Worm (Caenorhabditis elegans) whole organism, young adult: ENCODE measurements around the gene C39E6.2.

Experiments used
- B0019.2 ChIP-seq: fragments of 200-800 bp; sonication (Bioruptor generic); conservative IDR thresholded peaks from 2 replicates; pipeline ENCODE4 v1.3.6; 2022; ENCODE audit warnings: missing genetic modification reagents, missing genetic modification characterization, missing compliant biosample characterization
- B0261.1 ChIP-seq: sonication (generic microtip); optimal IDR thresholded peaks from 2 replicates; lab custom pipeline; 2016; ENCODE audit warnings: mild to moderate bottlenecking, missing genetic modification characterization, moderate library complexity, missing compliant biosample characterization
- C17E4.6 ChIP-seq: fragments of 200-800 bp; sonication (Bioruptor generic); IDR thresholded peaks from 2 replicates; pipeline ENCODE4 v1.3.6; 2022; ENCODE audit warnings: missing genetic modification reagents, missing genetic modification characterization, missing compliant biosample characterization
- F10E7.11 ChIP-seq: sonication (generic microtip); optimal IDR thresholded peaks from 2 replicates; lab custom pipeline; 2017; ENCODE audit warnings: mild to moderate bottlenecking, missing genetic modification characterization, moderate library complexity, missing compliant biosample characterization
- F22D6.2 ChIP-seq: sonication (generic microtip); optimal IDR thresholded peaks from 2 replicates; lab custom pipeline; 2016; ENCODE audit warnings: mild to moderate bottlenecking, missing genetic modification characterization, missing compliant biosample characterization
- K11D2.4 ChIP-seq: fragments of 200-800 bp; sonication (Bioruptor generic); IDR thresholded peaks from 2 replicates; pipeline ENCODE4 v1.3.6; 2022; ENCODE audit warnings: missing genetic modification reagents, missing genetic modification characterization, missing compliant biosample characterization
- T07F8.4 ChIP-seq: sonication (generic microtip); optimal IDR thresholded peaks from 2 replicates; lab custom pipeline; 2016; ENCODE audit warnings: mild to moderate bottlenecking, missing genetic modification characterization, moderate library complexity, missing compliant biosample characterization
- Y53F4B.3 ChIP-seq: fragments of 200-800 bp; sonication (Bioruptor generic); IDR thresholded peaks from 2 replicates; pipeline ENCODE4 v1.3.6; 2022; ENCODE audit warnings: missing genetic modification reagents, missing genetic modification characterization, missing compliant biosample characterization
- Y53G8AR.9 ChIP-seq: fragments of 200-800 bp; sonication (Bioruptor generic); conservative IDR thresholded peaks from 2 replicates; pipeline ENCODE4 v1.3.6; 2022; ENCODE audit warnings: missing genetic modification reagents, missing genetic modification characterization, missing compliant biosample characterization
- attf-5 ChIP-seq: fragments of 200-800 bp; sonication (Bioruptor generic); optimal IDR thresholded peaks from 2 replicates; lab custom pipeline; 2018; ENCODE audit warnings: mild to moderate bottlenecking, missing genetic modification characterization, missing compliant biosample characterization
- attf-6 ChIP-seq: fragments of 200-800 bp; sonication (Bioruptor generic); IDR thresholded peaks from 2 replicates; pipeline ENCODE4 v1.3.6; 2022; ENCODE audit warnings: missing genetic modification reagents, missing genetic modification characterization, missing compliant biosample characterization
- ccch-3 ChIP-seq: fragments of 200-800 bp; sonication (Bioruptor generic); optimal IDR thresholded peaks from 2 replicates; lab custom pipeline; 2018; ENCODE audit warnings: mild to moderate bottlenecking, missing genetic modification characterization, missing compliant biosample characterization
- ceh-100 ChIP-seq: fragments of 200-800 bp; sonication (Bioruptor generic); IDR thresholded peaks from 2 replicates; pipeline ENCODE4 v1.3.6; 2022; ENCODE audit warnings: missing genetic modification reagents, missing genetic modification characterization, missing compliant biosample characterization
- ceh-58 ChIP-seq: fragments of 200-800 bp; sonication (Bioruptor generic); IDR thresholded peaks from 2 replicates; pipeline ENCODE4 v1.3.6; 2022; ENCODE audit warnings: missing genetic modification characterization, missing compliant biosample characterization
- chd-7 ChIP-seq: sonication (generic microtip); optimal IDR thresholded peaks from 2 replicates; lab custom pipeline; 2016; ENCODE audit warnings: mild to moderate bottlenecking, missing genetic modification characterization, moderate library complexity, missing compliant biosample characterization
- die-1 ChIP-seq: sonication (generic microtip); optimal IDR thresholded peaks from 2 replicates; lab custom pipeline; 2016; ENCODE audit warnings: missing genotype, mild to moderate bottlenecking, missing genetic modification characterization, missing compliant biosample characterization
- dox-1 ChIP-seq: fragments of 200-800 bp; sonication (Bioruptor generic); IDR thresholded peaks from 2 replicates; pipeline ENCODE4 v1.3.6; 2022; ENCODE audit warnings: missing genetic modification reagents, missing genetic modification characterization, missing compliant biosample characterization
- egl-18 ChIP-seq: fragments of 200-800 bp; sonication (Bioruptor generic); IDR thresholded peaks from 2 replicates; pipeline ENCODE4 v1.3.6; 2022; ENCODE audit warnings: missing genetic modification reagents, missing genetic modification characterization, missing compliant biosample characterization
- ekl-4 ChIP-seq: fragments of 200-800 bp; sonication (Bioruptor generic); IDR thresholded peaks from 2 replicates; pipeline ENCODE4 v1.3.6; 2022; ENCODE audit warnings: missing genetic modification reagents, missing genetic modification characterization, missing compliant biosample characterization
- hmg-20 ChIP-seq: fragments of 200-800 bp; sonication (Bioruptor generic); IDR thresholded peaks from 2 replicates; pipeline ENCODE4 v1.3.6; 2022; ENCODE audit warnings: missing genetic modification reagents, missing genetic modification characterization, missing compliant biosample characterization
- lag-1 ChIP-seq: fragments of 200-800 bp; sonication (Bioruptor generic); IDR thresholded peaks from 2 replicates; pipeline ENCODE4 v1.3.6; 2022; ENCODE audit warnings: missing genetic modification reagents, missing genetic modification characterization, missing compliant biosample characterization
- lin-35 ChIP-seq, 3 experiments: fragments of 150-350 bp in 2 of 3; sonication (generic microtip) in 1 of 3; optimal IDR thresholded peaks; 2 replicates each; lab custom pipeline; 2014 to 2018; ENCODE audit warnings: missing biosample characterization in 3 of 3, missing genetic modification characterization in 3 of 3, missing genetic modification reagents in 3 of 3
- lin-40 ChIP-seq: sonication (generic microtip); optimal IDR thresholded peaks from 2 replicates; lab custom pipeline; 2016; ENCODE audit warnings: missing genetic modification characterization, mild to moderate bottlenecking, missing compliant biosample characterization, missing genotype, missing genetic modification reagents
- lir-1 ChIP-seq: fragments of 200-800 bp; sonication (Bioruptor generic); conservative IDR thresholded peaks from 2 replicates; pipeline ENCODE4 v1.3.6; 2022; ENCODE audit warnings: missing genetic modification reagents, missing genetic modification characterization, missing compliant biosample characterization
- madf-6 ChIP-seq: fragments of 200-800 bp; sonication (Bioruptor generic); IDR thresholded peaks from 2 replicates; pipeline ENCODE4 v1.3.6; 2022; ENCODE audit warnings: missing genetic modification reagents, missing genetic modification characterization, missing compliant biosample characterization
- mcd-1 ChIP-seq: fragments of 200-800 bp; sonication (Bioruptor generic); IDR thresholded peaks from 2 replicates; pipeline ENCODE4 v1.3.6; 2022; ENCODE audit warnings: missing genetic modification reagents, missing genetic modification characterization, missing compliant biosample characterization
- nhr-120 ChIP-seq: fragments of 200-800 bp; sonication (Bioruptor generic); IDR thresholded peaks from 2 replicates; pipeline ENCODE4 v1.3.6; 2022; ENCODE audit warnings: missing genetic modification characterization, missing compliant biosample characterization
- nhr-179 ChIP-seq: sonication (generic microtip); optimal IDR thresholded peaks from 2 replicates; lab custom pipeline; 2016; ENCODE audit warnings: mild to moderate bottlenecking, missing genetic modification characterization, missing compliant biosample characterization
- nhr-80 ChIP-seq: sonication (generic microtip); optimal IDR thresholded peaks from 2 replicates; lab custom pipeline; 2016; ENCODE audit warnings: missing genetic modification characterization, missing compliant biosample characterization
- pbrm-1 ChIP-seq: fragments of 200-800 bp; sonication (Bioruptor generic); IDR thresholded peaks from 2 replicates; pipeline ENCODE4 v1.3.6; 2022; ENCODE audit warnings: missing genetic modification reagents, missing genetic modification characterization, missing compliant biosample characterization
- repo-1 ChIP-seq: sonication (generic microtip); optimal IDR thresholded peaks from 2 replicates; lab custom pipeline; 2017; ENCODE audit warnings: mild to moderate bottlenecking, missing genetic modification characterization, missing compliant biosample characterization
- sea-2 ChIP-seq: fragments of 200-800 bp; sonication (Bioruptor generic); IDR thresholded peaks from 2 replicates; pipeline ENCODE4 v1.3.6; 2022; ENCODE audit warnings: missing genetic modification characterization, missing compliant biosample characterization
- snpc-4 ChIP-seq, 5 experiments: fragments of 150-350 bp in 1 of 5; sonication (generic microtip) in 4 of 5; optimal IDR thresholded peaks; 2 replicates each; lab custom pipeline; 2014 to 2018; ENCODE audit warnings: missing genetic modification characterization in 5 of 5, missing biosample characterization in 3 of 5, antibody characterized with exemption in 2 of 5, mild to moderate bottlenecking in 2 of 5, missing compliant biosample characterization in 2 of 5, missing genotype in 2 of 5, moderate library complexity in 2 of 5, missing genetic modification reagents in 1 of 5
- tbp1 ChIP-seq: fragments of 200-800 bp; sonication (Bioruptor generic); optimal IDR thresholded peaks from 2 replicates; lab custom pipeline; 2018; ENCODE audit warnings: mild to moderate bottlenecking, missing genetic modification characterization, missing compliant biosample characterization
- tbx-9 ChIP-seq: sonication (generic microtip); optimal IDR thresholded peaks from 2 replicates; lab custom pipeline; 2016; ENCODE audit warnings: borderline replicate concordance, missing genetic modification characterization, inconsistent platforms, missing compliant biosample characterization
- tlf-1 ChIP-seq: fragments of 200-800 bp; sonication (Bioruptor generic); optimal IDR thresholded peaks from 2 replicates; lab custom pipeline; 2018; ENCODE audit warnings: mild to moderate bottlenecking, missing genetic modification characterization, missing compliant biosample characterization
- zim-3 ChIP-seq: sonication (generic microtip); optimal IDR thresholded peaks from 2 replicates; lab custom pipeline; 2017; ENCODE audit warnings: mild to moderate bottlenecking, missing genetic modification characterization, moderate library complexity, missing compliant biosample characterization

Gene C39E6.2

DNA sequence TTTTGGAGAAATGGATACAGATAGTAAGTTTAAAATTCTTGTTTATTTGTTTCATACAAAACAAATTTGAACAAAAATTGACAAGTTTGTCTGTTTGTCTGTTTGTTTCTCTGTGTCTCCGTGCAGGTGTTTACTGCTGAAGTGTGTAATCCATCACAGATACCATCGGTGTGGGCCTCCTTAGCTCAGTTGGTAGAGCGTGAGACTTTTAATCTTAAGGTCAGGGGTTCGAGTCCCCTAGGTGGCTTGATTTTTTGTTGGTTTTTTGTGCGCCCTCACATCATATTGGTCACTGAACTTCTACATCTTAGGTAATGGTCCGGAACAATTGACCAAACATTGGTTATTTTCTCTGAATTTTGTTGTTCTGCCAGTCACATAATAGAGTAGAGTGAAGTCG lies 34.0 kb upstream of the C39E6.2 start (continued):
- TF ChIP-seq Y53G8AR.9 (GFP tag; lab: Robert Waterston, UW) (no peak; the same call in 1 of the 2 replicates), madf-6 (GFP tag; lab: Robert Waterston, UW) (no peak)

- no peak for TF ChIP-seq B0261.1 (tag; lab: Kevin White, UChicago)
- TF ChIP-seq hmg-20: no peak
- TF ChIP-seq attf-6 (GFP tag; lab: Robert Waterston, UW): no peak
- TF ChIP-seq, all 124 proteins: peak for 0
Observed at ce11 chrX:4787525-4787924, 32.6 kb upstream of the C39E6.2 start.

DNA sequence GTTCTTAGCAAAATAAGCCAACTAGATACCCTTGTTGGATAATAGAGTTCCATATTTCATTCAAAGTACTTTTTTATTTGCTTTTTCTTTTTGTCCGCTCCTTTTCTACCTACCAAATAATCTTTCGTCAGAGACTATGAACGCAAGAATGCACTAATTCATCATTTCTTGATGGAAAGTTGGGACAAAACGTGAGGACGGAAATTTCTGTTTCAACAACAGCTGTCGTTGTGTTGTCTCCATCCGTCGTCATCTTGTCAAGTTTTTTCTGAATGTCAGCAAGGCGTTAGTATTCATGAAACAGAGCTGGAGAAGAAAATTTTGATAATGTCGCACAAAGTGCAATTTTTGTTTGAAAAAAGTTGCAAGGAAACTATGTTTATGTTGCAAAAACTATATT lies 29.9 kb upstream of the C39E6.2 start:
- TF ChIP-seq tlf-1 (no peak), B0019.2 (GFP tag; lab: Robert Waterston, UW) (no peak), F10E7.11 (tag; lab: Kevin White, UChicago) (no peak), attf-5 (GFP tag; lab: Kevin White, UChicago) (no peak), lin-35 (GFP tag; optimal IDR thresholded peaks at IDR 0.05; lab: Kevin White, UChicago) (no peak), ceh-58 (GFP tag; lab: Robert Waterston, UW) (no peak), snpc-4 (GFP tag; optimal IDR thresholded peaks at IDR 0.05; lab: Kevin White, UChicago) (no peak), snpc-4 (tag; optimal IDR thresholded peaks at IDR 0.05; lab: Kevin White, UChicago) (no peak), tbp1 (no peak), ekl-4 (GFP tag; lab: Robert Waterston, UW) (no peak), chd-7 (tag; lab: Kevin White, UChicago) (no peak), egl-18 (GFP tag; lab: Robert Waterston, UW) (no peak), lir-1 (GFP tag; lab: Robert Waterston, UW) (no peak), mcd-1 (no peak), lag-1 (no peak), lin-40 (tag; lab: Kevin White, UChicago) (no peak), tbx-9 (tag; lab: Kevin White, UChicago) (no peak), C17E4.6 (GFP tag; lab: Robert Waterston, UW) (no peak), nhr-80 (no peak), ceh-100 (GFP tag; lab: Robert Waterston, UW) (no peak)

DNA sequence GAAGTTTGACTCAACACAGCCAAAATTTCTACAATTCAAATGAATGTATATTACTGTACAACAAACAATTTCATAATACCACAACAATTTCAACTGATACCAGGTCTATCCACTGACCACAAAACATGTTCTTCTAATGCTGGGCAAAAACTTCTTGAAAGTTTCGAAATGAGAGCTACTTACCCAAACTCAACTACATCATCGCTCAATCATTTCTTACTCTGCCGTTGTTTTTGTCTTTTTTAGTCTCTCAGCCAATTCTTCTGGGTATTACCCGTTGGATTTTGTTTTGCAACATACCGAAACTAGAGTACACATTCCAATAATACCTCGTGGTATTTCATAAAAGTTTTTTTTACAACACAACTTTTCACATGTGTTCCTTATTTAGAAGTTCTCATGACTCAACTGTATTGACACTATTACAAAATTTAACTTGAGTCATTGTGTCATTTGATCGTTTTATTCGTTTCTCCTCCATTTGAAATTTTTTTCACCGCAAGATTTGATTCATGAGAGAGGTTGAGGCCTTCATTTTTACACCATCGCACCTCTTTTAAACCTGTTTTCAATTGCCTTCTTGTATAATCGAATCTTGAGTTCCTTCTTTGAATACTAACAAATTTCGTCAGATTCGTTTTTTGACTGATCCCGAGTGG lies 28.3 kb upstream of the C39E6.2 start, which contains the start of gene F43C9.2:
Gene F43C9.2 (plus strand): TSS at position 497 of the 659 bp plus-strand sequence.
- TF ChIP-seq T07F8.4 (no peak), sea-2 (GFP tag; lab: Robert Waterston, UW) (no peak), F22D6.2 (tag; lab: Kevin White, UChicago) (no peak), Y53F4B.3 (GFP tag; lab: Robert Waterston, UW) (no peak), nhr-179 (tag; lab: Kevin White, UChicago) (no peak), dox-1 (GFP tag; lab: Robert Waterston, UW) (no peak), lir-1 (GFP tag; lab: Robert Waterston, UW) (no peak), nhr-120 (GFP tag; lab: Robert Waterston, UW) (no peak), snpc-4 (GFP tag; optimal IDR thresholded peaks at IDR 0.05; lab: Kevin White, UChicago) (no peak), snpc-4 (tag; optimal IDR thresholded peaks at IDR 0.05; lab: Kevin White, UChicago) (no peak), repo-1 (tag; lab: Kevin White, UChicago) (no peak), K11D2.4 (GFP tag; lab: Robert Waterston, UW) (no peak), B0261.1 (tag; lab: Kevin White, UChicago) (no peak), B0019.2 (GFP tag; lab: Robert Waterston, UW) (no peak), ccch-3 (no peak), zim-3 (tag; lab: Kevin White, UChicago) (no peak), egl-18 (GFP tag; lab: Robert Waterston, UW) (no peak), die-1 (no peak), pbrm-1 (GFP tag; lab: Robert Waterston, UW) (no peak)
